Worm (Caenorhabditis elegans) whole organism, L3 larva: ENCODE data around the gene sre-51.

Experiments
- R02D3.7 ChIP-seq: fragments of 150-350 bp; optimal IDR thresholded peaks from 2 replicates; lab custom pipeline; 2014; ENCODE audit warnings: missing biosample characterization, missing genetic modification characterization
- ZK546.5 ChIP-seq: sonication (generic microtip); optimal IDR thresholded peaks from 2 replicates; lab custom pipeline; 2017; ENCODE audit warnings: missing biosample characterization, missing genetic modification characterization
- aly-2 ChIP-seq: fragments of 150-350 bp; optimal IDR thresholded peaks from 2 replicates; lab custom pipeline; 2014; ENCODE audit warnings: missing biosample characterization, missing genetic modification characterization
- ama-1 ChIP-seq: fragments of 150-350 bp; optimal IDR thresholded peaks from 2 replicates; lab custom pipeline; 2018
- ceh-28 ChIP-seq: fragments of 150-350 bp; optimal IDR thresholded peaks from 2 replicates; lab custom pipeline; 2014; ENCODE audit warnings: missing biosample characterization, missing genetic modification reagents, missing genetic modification characterization
- ceh-9 ChIP-seq: sonication (generic microtip); optimal IDR thresholded peaks from 2 replicates; lab custom pipeline; 2018; ENCODE audit warnings: missing biosample characterization, missing genetic modification characterization
- egl-5 ChIP-seq: fragments of 150-350 bp; optimal IDR thresholded peaks from 2 replicates; lab custom pipeline; 2017; ENCODE audit warnings: missing biosample characterization, missing genetic modification reagents, missing genetic modification characterization, inconsistent platforms
- elt-2 ChIP-seq: sonication (generic microtip); optimal IDR thresholded peaks from 2 replicates; lab custom pipeline; 2016; ENCODE audit warnings: missing genetic modification reagents, mild to moderate bottlenecking, missing genetic modification characterization, missing compliant biosample characterization
- elt-3 ChIP-seq, 3 experiments: fragments of 150-350 bp in 1 of 3; sonication (generic microtip) in 2 of 3; optimal IDR thresholded peaks; 2 replicates in 2 of 3; 4 replicates in 1 of 3; lab custom pipeline; 2014 to 2017; ENCODE audit warnings: missing biosample characterization in 3 of 3, missing genetic modification characterization in 3 of 3
- fos-1 ChIP-seq: fragments of 150-350 bp; optimal IDR thresholded peaks from 2 replicates; lab custom pipeline; 2014; ENCODE audit warnings: missing biosample characterization, missing genetic modification characterization
- hmg-11 ChIP-seq: sonication (generic microtip); optimal IDR thresholded peaks from 2 replicates; lab custom pipeline; 2016; ENCODE audit warnings: missing genetic modification characterization, missing compliant biosample characterization
- jun-1 ChIP-seq: fragments of 150-350 bp; optimal IDR thresholded peaks from 2 replicates; lab custom pipeline; 2014; ENCODE audit warnings: missing biosample characterization, missing genetic modification reagents, missing genetic modification characterization
- lin-15B ChIP-seq: fragments of 150-350 bp; optimal IDR thresholded peaks from 2 replicates; lab custom pipeline; 2014; ENCODE audit warnings: missing biosample characterization, missing genetic modification characterization
- lin-39 ChIP-seq: fragments of 150-350 bp; optimal IDR thresholded peaks from 2 replicates; lab custom pipeline; 2018; ENCODE audit warnings: missing biosample characterization, missing genetic modification reagents, missing genetic modification characterization
- mdl-1 ChIP-seq: fragments of 150-350 bp; optimal IDR thresholded peaks from 2 replicates; lab custom pipeline; 2014; ENCODE audit warnings: missing biosample characterization, missing genetic modification characterization
- mml-1 ChIP-seq: fragments of 150-350 bp; sonication (generic microtip); optimal IDR thresholded peaks from 3 replicates; lab custom pipeline; 2014; ENCODE audit warnings: missing biosample characterization, missing genetic modification characterization
- nfya-1 ChIP-seq: sonication (generic microtip); optimal IDR thresholded peaks from 2 replicates; lab custom pipeline; 2017; ENCODE audit warnings: missing genetic modification characterization, mild to moderate bottlenecking, missing compliant biosample characterization, antibody characterized with exemption, moderate library complexity; ENCODE audit not compliant: insufficient read depth
- nhr-23 ChIP-seq: fragments of 150-350 bp; optimal IDR thresholded peaks from 2 replicates; lab custom pipeline; 2014; ENCODE audit warnings: missing biosample characterization, missing genetic modification reagents, missing genetic modification characterization
- nhr-25 ChIP-seq: sonication (generic microtip); optimal IDR thresholded peaks from 2 replicates; lab custom pipeline; 2017; ENCODE audit warnings: missing biosample characterization, missing genetic modification characterization
- nhr-28 ChIP-seq: fragments of 150-350 bp; optimal IDR thresholded peaks from 2 replicates; lab custom pipeline; 2014; ENCODE audit warnings: missing biosample characterization, missing genetic modification characterization
- nhr-43 ChIP-seq: sonication (generic microtip); optimal IDR thresholded peaks from 2 replicates; lab custom pipeline; 2016; ENCODE audit warnings: mild to moderate bottlenecking, missing genetic modification characterization, missing compliant biosample characterization; ENCODE audit not compliant: poor library complexity, severe bottlenecking
- nhr-77 ChIP-seq: fragments of 150-350 bp; optimal IDR thresholded peaks from 2 replicates; lab custom pipeline; 2014; ENCODE audit warnings: missing biosample characterization, missing genetic modification characterization
- pha-4 ChIP-seq: fragments of 150-350 bp; optimal IDR thresholded peaks from 2 replicates; lab custom pipeline; 2014; ENCODE audit warnings: missing biosample characterization, missing genetic modification reagents, missing genetic modification characterization
- pqm-1 ChIP-seq: fragments of 150-350 bp; optimal IDR thresholded peaks from 2 replicates; lab custom pipeline; 2017; ENCODE audit warnings: missing biosample characterization, missing genetic modification characterization, inconsistent platforms
- skn-1 ChIP-seq: fragments of 150-350 bp; optimal IDR thresholded peaks from 2 replicates; lab custom pipeline; 2014; ENCODE audit warnings: missing biosample characterization, missing genetic modification characterization
- snpc-4 ChIP-seq: fragments of 150-350 bp; optimal IDR thresholded peaks from 2 replicates; lab custom pipeline; 2014; ENCODE audit warnings: missing biosample characterization, missing genetic modification characterization
- unc-39 ChIP-seq: sonication (generic microtip); optimal IDR thresholded peaks from 4 replicates; lab custom pipeline; 2017; ENCODE audit warnings: missing biosample characterization, missing genetic modification characterization

sre-51 gene

ce11 chrII:12266797-12267196 is 44.9 kb upstream of the sre-51 start:
- TF ChIP-seq elt-2 (tag; lab: Kevin White, UChicago) (peak; percentile 55), unc-39 (tag; lab: Kevin White, UChicago) (no peak)

- TF ChIP-seq ZK546.5 (tag; lab: Kevin White, UChicago) (no peak), nfya-1 (tag; lab: Kevin White, UChicago) (peak; percentile 39)
Measured at ce11 chrII:12268857-12269256, 42.8 kb upstream of the sre-51 start.

DNA sequence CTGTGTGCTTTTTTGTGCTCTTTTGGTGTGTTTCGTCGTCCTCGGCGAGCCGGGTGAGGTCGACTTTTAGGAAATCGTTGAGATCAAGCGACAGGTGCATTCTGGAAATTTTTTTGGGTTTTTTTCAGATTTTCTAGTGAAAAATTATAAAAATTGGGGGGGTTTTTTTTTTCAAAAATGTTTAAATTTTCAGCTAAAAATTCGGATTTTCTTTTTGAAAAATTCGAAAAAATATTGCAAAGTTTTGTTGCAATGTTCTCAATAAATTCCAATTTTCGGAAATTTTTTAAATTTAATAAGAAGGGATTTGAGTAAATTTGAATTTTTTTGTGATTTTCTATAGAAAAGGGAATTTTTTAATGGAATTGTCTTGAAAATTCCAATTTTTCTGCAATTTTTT is 36.7 kb upstream of the sre-51 start, which contains the start of gene Y57A10A.27:
Gene Y57A10A.27 (minus strand): TSS at position 101 of the 400 bp plus-strand sequence.
- TF ChIP-seq ceh-9 (tag; lab: Kevin White, UChicago) (no peak), lin-15B (tag; lab: Kevin White, UChicago) (no peak), aly-2 (tag; lab: Kevin White, UChicago) (no peak), nhr-77 (tag; lab: Kevin White, UChicago) (no peak), nhr-43 (tag; lab: Kevin White, UChicago) (no peak), egl-5 (tag; lab: Kevin White, UChicago) (no peak), fos-1 (tag; lab: Kevin White, UChicago) (no peak)
- TF ChIP-seq, all 47 proteins: peak for 0

ce11 chrII:12278602-12279001 is 33.1 kb upstream of the sre-51 start:
- TF ChIP-seq nhr-43 (tag; lab: Kevin White, UChicago) (no peak), mml-1 (tag; lab: Kevin White, UChicago) (no peak), fos-1 (tag; lab: Kevin White, UChicago) (no peak)

DNA sequence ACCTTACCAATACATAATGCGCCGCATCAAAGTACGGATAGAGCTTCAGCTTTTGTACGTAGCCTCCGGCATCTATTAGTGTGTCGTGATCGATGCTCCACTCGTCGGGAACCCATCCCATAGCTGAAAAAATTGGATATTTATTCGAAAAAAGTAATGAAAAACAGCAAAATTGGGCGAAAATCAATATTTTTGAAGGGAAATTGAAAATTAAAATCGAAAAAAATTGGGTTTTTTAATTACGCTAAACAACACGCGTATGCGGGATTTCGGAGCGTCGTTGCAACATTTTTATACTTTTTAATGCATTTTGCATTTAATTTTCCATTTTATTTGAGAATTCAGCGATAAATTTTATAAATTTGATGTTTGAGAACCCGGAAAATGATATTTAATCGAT is 32.4 kb upstream of the sre-51 start, which contains the start of the genes tric-1B.2 and Y57A10A.29:
Gene tric-1B.2 (minus strand): TSS at position 129 of the 400 bp plus-strand sequence.
Gene Y57A10A.29 (plus strand): TSS at position 303 of the 400 bp plus-strand sequence.
- TF ChIP-seq aly-2 (tag; lab: Kevin White, UChicago) (no peak), fos-1 (tag; lab: Kevin White, UChicago) (no peak), lin-39 (tag; lab: Kevin White, UChicago) (no peak), R02D3.7 (no peak), nhr-28 (tag; lab: Kevin White, UChicago) (no peak), hmg-11 (tag; lab: Kevin White, UChicago) (peak; percentile 51), jun-1 (tag; lab: Kevin White, UChicago) (no peak), lin-15B (tag; lab: Kevin White, UChicago) (no peak), ceh-28 (tag; lab: Kevin White, UChicago) (no peak), ZK546.5 (tag; lab: Kevin White, UChicago) (no peak), elt-3 (tag; optimal IDR thresholded peaks at IDR 0.05; lab: Kevin White, UChicago) (no peak), pqm-1 (tag; lab: Kevin White, UChicago) (no peak), mdl-1 (tag; lab: Kevin White, UChicago) (no peak), ama-1 (lab: Kevin White, UChicago) (no peak), pha-4 (tag; lab: Kevin White, UChicago) (peak; percentile 7), skn-1 (tag; lab: Kevin White, UChicago) (no peak)
- TF ChIP-seq, all 47 proteins: peak for 2

DNA sequence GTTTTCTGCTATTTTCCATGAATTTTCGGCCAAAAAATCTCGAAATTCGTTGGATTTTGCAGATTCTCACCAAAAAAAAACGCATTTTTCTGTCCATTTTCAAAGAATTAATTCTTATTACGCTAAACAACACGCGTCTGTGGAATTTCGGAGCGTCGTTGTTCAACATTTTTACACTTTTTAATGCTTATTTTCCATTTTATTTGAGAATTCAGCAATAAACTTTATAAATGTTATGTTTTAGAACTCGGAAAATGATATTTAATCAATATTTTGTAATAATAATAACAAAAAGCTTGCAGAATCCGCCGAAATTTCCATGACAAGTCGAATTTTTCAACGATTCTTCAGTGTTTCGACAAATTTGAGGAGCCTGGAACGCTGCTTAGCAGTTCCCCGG is 31.3 kb upstream of the sre-51 start, which contains the start of gene ife-5:
Gene ife-5 (plus strand): TSS at position 301 of the 400 bp plus-strand sequence.
- TF ChIP-seq ceh-28 (tag; lab: Kevin White, UChicago), result no peak

DNA sequence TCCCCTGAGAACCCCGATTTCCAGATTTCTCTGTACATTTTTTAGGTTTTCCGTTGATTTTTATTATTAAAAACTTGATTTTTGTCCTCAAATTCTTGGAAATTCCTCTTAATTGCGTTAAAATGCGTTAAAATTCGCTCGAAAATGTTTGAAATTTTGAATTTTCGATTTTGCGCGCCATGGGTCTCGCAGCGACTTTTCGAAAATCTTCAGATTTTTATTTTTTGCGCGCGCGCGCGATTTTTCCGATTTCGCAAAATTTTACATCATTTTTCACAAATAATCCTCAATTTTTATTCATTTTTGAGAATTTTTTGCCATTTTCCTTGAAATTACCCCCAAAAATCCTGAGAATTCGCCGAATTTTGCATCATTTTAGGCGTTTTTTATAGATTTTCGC is 27.6 kb upstream of the sre-51 start:
- TF ChIP-seq nhr-25 (tag; lab: Kevin White, UChicago) (no peak), R02D3.7 (no peak), fos-1 (tag; lab: Kevin White, UChicago) (no peak), nhr-23 (no peak), snpc-4 (tag; lab: Kevin White, UChicago) (no peak), mml-1 (tag; lab: Kevin White, UChicago) (no peak)
- TF ChIP-seq, all 47 proteins: peak for 0
